Worm (Caenorhabditis elegans) whole organism, L3 larva: Measurements from ENCODE around the gene ttr-11.

ENCODE experiments used
- egl-27 ChIP-seq: sonication (generic microtip); optimal IDR thresholded peaks from 4 replicates; lab custom pipeline; 2017; ENCODE audit warnings: missing biosample characterization, missing genetic modification reagents, missing genetic modification characterization
- fkh-10 ChIP-seq: sonication (generic microtip); optimal IDR thresholded peaks from 2 replicates; lab custom pipeline; 2017; ENCODE audit warnings: missing biosample characterization, missing genetic modification reagents, missing genetic modification characterization
- mml-1 ChIP-seq: fragments of 150-350 bp; sonication (generic microtip); optimal IDR thresholded peaks from 3 replicates; lab custom pipeline; 2014; ENCODE audit warnings: missing biosample characterization, missing genetic modification characterization
- nhr-11 ChIP-seq: fragments of 150-350 bp; optimal IDR thresholded peaks from 2 replicates; lab custom pipeline; 2014; ENCODE audit warnings: missing biosample characterization, missing genetic modification characterization
- nhr-76 ChIP-seq: fragments of 150-350 bp; sonication (generic microtip); optimal IDR thresholded peaks from 5 replicates; lab custom pipeline; 2014; ENCODE audit warnings: missing biosample characterization, missing genetic modification characterization
- snpc-4 ChIP-seq: fragments of 150-350 bp; optimal IDR thresholded peaks from 2 replicates; lab custom pipeline; 2014; ENCODE audit warnings: missing biosample characterization, missing genetic modification characterization
- ztf-11 ChIP-seq: fragments of 150-350 bp; optimal IDR thresholded peaks from 2 replicates; lab custom pipeline; 2014; ENCODE audit warnings: missing biosample characterization, missing genetic modification characterization

- TF ChIP-seq nhr-76 (tag; lab: Kevin White, UChicago) = no peak
- no peak for TF ChIP-seq ztf-11 (tag; lab: Kevin White, UChicago)
- no peak for TF ChIP-seq fkh-10 (GFP tag; lab: Kevin White, UChicago)
- no peak for TF ChIP-seq snpc-4 (tag; lab: Kevin White, UChicago)
- no peak for TF ChIP-seq mml-1 (tag; lab: Kevin White, UChicago)
- no peak for TF ChIP-seq egl-27 (tag; lab: Kevin White, UChicago)
- no peak for TF ChIP-seq nhr-11 (tag; lab: Kevin White, UChicago)
Measured at ce11 chrV:20604606-20605155, 1.6 kb downstream of the ttr-11 start, which contains the start of gene ttr-57.
